Worm (Caenorhabditis elegans) whole organism, young adult: ENCODE measurements around the gene slc-25A26.

Source experiments
- B0261.1 ChIP-seq: sonication (generic microtip); optimal IDR thresholded peaks from 2 replicates; lab custom pipeline; 2016; ENCODE audit warnings: mild to moderate bottlenecking, missing genetic modification characterization, moderate library complexity, missing compliant biosample characterization
- C06A6.2 ChIP-seq: fragments of 200-800 bp; sonication (Bioruptor generic); conservative IDR thresholded peaks from 2 replicates; pipeline ENCODE4 v1.3.6; 2022; ENCODE audit warnings: missing genetic modification characterization, missing compliant biosample characterization
- D2030.7 ChIP-seq: fragments of 200-800 bp; sonication (Bioruptor generic); IDR thresholded peaks from 2 replicates; pipeline ENCODE4 v1.3.6; 2022; ENCODE audit warnings: missing genetic modification reagents, missing genetic modification characterization, missing compliant biosample characterization
- F33H1.4 ChIP-seq: fragments of 200-800 bp; sonication (Bioruptor generic); IDR thresholded peaks from 2 replicates; pipeline ENCODE4 v1.3.6; 2022; ENCODE audit warnings: missing genetic modification reagents, missing genetic modification characterization, missing compliant biosample characterization
- F37B4.10 ChIP-seq: fragments of 200-800 bp; sonication (Bioruptor generic); IDR thresholded peaks from 2 replicates; pipeline ENCODE4 v1.3.6; 2022; ENCODE audit warnings: missing genetic modification characterization, missing compliant biosample characterization
- F39B2.1 ChIP-seq: fragments of 200-800 bp; sonication (Bioruptor generic); IDR thresholded peaks from 2 replicates; pipeline ENCODE4 v1.3.6; 2022; ENCODE audit warnings: missing genetic modification reagents, missing genetic modification characterization, missing compliant biosample characterization
- F57A8.1 ChIP-seq: fragments of 200-800 bp; sonication (Bioruptor generic); optimal IDR thresholded peaks from 2 replicates; lab custom pipeline; 2018; ENCODE audit warnings: mild to moderate bottlenecking, missing genetic modification characterization, moderate library complexity, missing compliant biosample characterization
- F57C9.4 ChIP-seq: sonication (generic microtip); optimal IDR thresholded peaks from 2 replicates; lab custom pipeline; 2017; ENCODE audit warnings: mild to moderate bottlenecking, missing genetic modification characterization, missing compliant biosample characterization
- T07F8.4 ChIP-seq: sonication (generic microtip); optimal IDR thresholded peaks from 2 replicates; lab custom pipeline; 2016; ENCODE audit warnings: mild to moderate bottlenecking, missing genetic modification characterization, moderate library complexity, missing compliant biosample characterization
- T26A5.8 ChIP-seq: sonication (generic microtip); optimal IDR thresholded peaks from 2 replicates; lab custom pipeline; 2016; ENCODE audit warnings: missing genetic modification characterization, missing compliant biosample characterization
- Y67H2A.10 ChIP-seq: fragments of 200-800 bp; sonication (Bioruptor generic); conservative IDR thresholded peaks from 2 replicates; pipeline ENCODE4 v1.3.6; 2022; ENCODE audit warnings: missing genetic modification reagents, missing genetic modification characterization, missing compliant biosample characterization
- Y79H2A.3 ChIP-seq: fragments of 200-800 bp; sonication (Bioruptor generic); conservative IDR thresholded peaks from 2 replicates; pipeline ENCODE4 v1.3.6; 2022; ENCODE audit warnings: missing genetic modification reagents, missing genetic modification characterization, missing compliant biosample characterization
- Y95B8A.8 ChIP-seq: fragments of 200-800 bp; sonication (Bioruptor generic); IDR thresholded peaks from 2 replicates; pipeline ENCODE4 v1.3.6; 2022; ENCODE audit warnings: missing genetic modification reagents, missing genetic modification characterization, missing compliant biosample characterization
- aptf-3 ChIP-seq: fragments of 200-800 bp; sonication (Bioruptor generic); IDR thresholded peaks from 2 replicates; pipeline ENCODE4 v1.3.6; 2022; ENCODE audit warnings: missing genetic modification characterization, missing compliant biosample characterization
- attf-6 ChIP-seq: fragments of 200-800 bp; sonication (Bioruptor generic); IDR thresholded peaks from 2 replicates; pipeline ENCODE4 v1.3.6; 2022; ENCODE audit warnings: missing genetic modification reagents, missing genetic modification characterization, missing compliant biosample characterization
- cebp-1 ChIP-seq, 2 experiments: fragments of 200-800 bp in 1 of 2; sonication (Bioruptor generic) in 1 of 2; sonication (generic microtip) in 1 of 2; IDR thresholded peaks in 1 of 2; optimal IDR thresholded peaks in 1 of 2; 2 replicates each; pipeline versions ENCODE4 v1.3.6 to Lab custom; 2017 to 2022; ENCODE audit warnings: missing compliant biosample characterization in 2 of 2, missing genetic modification characterization in 2 of 2, mild to moderate bottlenecking in 1 of 2, missing genetic modification reagents in 1 of 2, moderate library complexity in 1 of 2
- cebp-2 ChIP-seq: fragments of 200-800 bp; sonication (Bioruptor generic); IDR thresholded peaks from 2 replicates; pipeline ENCODE4 v1.3.6; 2022; ENCODE audit warnings: missing genetic modification characterization, missing compliant biosample characterization
- ceh-100 ChIP-seq: fragments of 200-800 bp; sonication (Bioruptor generic); IDR thresholded peaks from 2 replicates; pipeline ENCODE4 v1.3.6; 2022; ENCODE audit warnings: missing genetic modification reagents, missing genetic modification characterization, missing compliant biosample characterization
- ceh-27 ChIP-seq: fragments of 200-800 bp; sonication (Bioruptor generic); optimal IDR thresholded peaks from 2 replicates; lab custom pipeline; 2018; ENCODE audit warnings: mild to moderate bottlenecking, missing genetic modification characterization, moderate library complexity, missing compliant biosample characterization
- ceh-40 ChIP-seq: fragments of 200-800 bp; sonication (Bioruptor generic); IDR thresholded peaks from 2 replicates; pipeline ENCODE4 v1.3.6; 2022; ENCODE audit warnings: missing genetic modification characterization, missing compliant biosample characterization
- dpl-1 ChIP-seq: fragments of 150-350 bp; optimal IDR thresholded peaks from 2 replicates; lab custom pipeline; 2014; ENCODE audit warnings: missing biosample characterization, missing genetic modification reagents, missing genetic modification characterization
- efl-1 ChIP-seq: fragments of 150-350 bp; optimal IDR thresholded peaks from 2 replicates; lab custom pipeline; 2014; ENCODE audit warnings: missing biosample characterization, missing genetic modification reagents, missing genetic modification characterization
- egl-18 ChIP-seq: fragments of 200-800 bp; sonication (Bioruptor generic); IDR thresholded peaks from 2 replicates; pipeline ENCODE4 v1.3.6; 2022; ENCODE audit warnings: missing genetic modification reagents, missing genetic modification characterization, missing compliant biosample characterization
- egl-44 ChIP-seq: fragments of 200-800 bp; sonication (Bioruptor generic); IDR thresholded peaks from 2 replicates; pipeline ENCODE4 v1.3.6; 2022; ENCODE audit warnings: missing genetic modification reagents, missing genetic modification characterization, missing compliant biosample characterization
- ekl-4 ChIP-seq: fragments of 200-800 bp; sonication (Bioruptor generic); IDR thresholded peaks from 2 replicates; pipeline ENCODE4 v1.3.6; 2022; ENCODE audit warnings: missing genetic modification reagents, missing genetic modification characterization, missing compliant biosample characterization
- hmg-1.2 ChIP-seq: fragments of 200-800 bp; sonication (Bioruptor generic); IDR thresholded peaks from 2 replicates; pipeline ENCODE4 v1.3.6; 2022; ENCODE audit warnings: missing genetic modification reagents, missing genetic modification characterization, missing compliant biosample characterization
- let-526 ChIP-seq: fragments of 200-800 bp; sonication (Bioruptor generic); IDR thresholded peaks from 2 replicates; pipeline ENCODE4 v1.3.6; 2022; ENCODE audit warnings: missing genetic modification reagents, missing genetic modification characterization, missing compliant biosample characterization
- let-607 ChIP-seq, 2 experiments: fragments of 200-800 bp in 1 of 2; sonication (Bioruptor generic) in 1 of 2; sonication (generic microtip) in 1 of 2; optimal IDR thresholded peaks; 2 replicates each; lab custom pipeline; 2016 to 2018; ENCODE audit warnings: mild to moderate bottlenecking in 2 of 2, missing compliant biosample characterization in 2 of 2, missing genetic modification characterization in 2 of 2, moderate library complexity in 2 of 2, missing genotype in 1 of 2
- lin-54 ChIP-seq: fragments of 200-800 bp; sonication (Bioruptor generic); optimal IDR thresholded peaks from 2 replicates; lab custom pipeline; 2018; ENCODE audit warnings: mild to moderate bottlenecking, missing genetic modification characterization, missing compliant biosample characterization
- madf-10 ChIP-seq: sonication (generic microtip); optimal IDR thresholded peaks from 2 replicates; lab custom pipeline; 2016; ENCODE audit warnings: mild to moderate bottlenecking, missing genetic modification characterization, missing compliant biosample characterization
- madf-3 ChIP-seq: fragments of 200-800 bp; sonication (Bioruptor generic); IDR thresholded peaks from 2 replicates; pipeline ENCODE4 v1.3.6; 2022; ENCODE audit warnings: missing genetic modification reagents, missing genetic modification characterization, missing compliant biosample characterization
- madf-8 ChIP-seq: fragments of 200-800 bp; sonication (Bioruptor generic); conservative IDR thresholded peaks from 2 replicates; pipeline ENCODE4 v1.3.6; 2022; ENCODE audit warnings: missing genetic modification reagents, missing genetic modification characterization, missing compliant biosample characterization
- mxl-1 ChIP-seq: sonication (generic microtip); optimal IDR thresholded peaks from 2 replicates; lab custom pipeline; 2016; ENCODE audit warnings: missing genetic modification characterization, missing compliant biosample characterization
- nhr-120 ChIP-seq: fragments of 200-800 bp; sonication (Bioruptor generic); IDR thresholded peaks from 2 replicates; pipeline ENCODE4 v1.3.6; 2022; ENCODE audit warnings: missing genetic modification characterization, missing compliant biosample characterization
- nhr-80 ChIP-seq: sonication (generic microtip); optimal IDR thresholded peaks from 2 replicates; lab custom pipeline; 2016; ENCODE audit warnings: missing genetic modification characterization, missing compliant biosample characterization
- nhr-90 ChIP-seq: sonication (generic microtip); optimal IDR thresholded peaks from 2 replicates; lab custom pipeline; 2016; ENCODE audit warnings: missing genotype, mild to moderate bottlenecking, missing genetic modification characterization, missing compliant biosample characterization
- pha-4 ChIP-seq: fragments of 150-350 bp; sonication (generic microtip); optimal IDR thresholded peaks from 2 replicates; lab custom pipeline; 2014; ENCODE audit warnings: missing biosample characterization, missing genetic modification reagents, missing genetic modification characterization
- sdz-38 ChIP-seq: sonication (generic microtip); optimal IDR thresholded peaks from 2 replicates; lab custom pipeline; 2016; ENCODE audit warnings: missing genotype, missing genetic modification characterization, missing compliant biosample characterization
- snpc-1.1 ChIP-seq: sonication (generic microtip); optimal IDR thresholded peaks from 2 replicates; lab custom pipeline; 2017; ENCODE audit warnings: missing genetic modification characterization, mild to moderate bottlenecking, missing compliant biosample characterization, antibody characterized with exemption, moderate library complexity, missing genotype, missing genetic modification reagents; ENCODE audit not compliant: insufficient read depth
- snpc-4 ChIP-seq, 5 experiments: fragments of 150-350 bp in 1 of 5; sonication (generic microtip) in 4 of 5; optimal IDR thresholded peaks; 2 replicates each; lab custom pipeline; 2014 to 2018; ENCODE audit warnings: missing genetic modification characterization in 5 of 5, missing biosample characterization in 3 of 5, antibody characterized with exemption in 2 of 5, mild to moderate bottlenecking in 2 of 5, missing compliant biosample characterization in 2 of 5, missing genotype in 2 of 5, moderate library complexity in 2 of 5, missing genetic modification reagents in 1 of 5
- tbx-9 ChIP-seq: sonication (generic microtip); optimal IDR thresholded peaks from 2 replicates; lab custom pipeline; 2016; ENCODE audit warnings: borderline replicate concordance, missing genetic modification characterization, inconsistent platforms, missing compliant biosample characterization
- unc-62 ChIP-seq: fragments of 150-350 bp; optimal IDR thresholded peaks from 2 replicates; lab custom pipeline; 2014; ENCODE audit warnings: missing biosample characterization, missing genetic modification reagents, missing genetic modification characterization
- ztf-18 ChIP-seq: sonication (generic microtip); optimal IDR thresholded peaks from 2 replicates; lab custom pipeline; 2016; ENCODE audit warnings: missing genotype, mild to moderate bottlenecking, missing genetic modification characterization, missing compliant biosample characterization
- ztf-25 ChIP-seq: fragments of 200-800 bp; sonication (Bioruptor generic); IDR thresholded peaks from 2 replicates; pipeline ENCODE4 v1.3.6; 2022; ENCODE audit warnings: missing genetic modification reagents, missing genetic modification characterization, missing compliant biosample characterization
- ztf-28 ChIP-seq: fragments of 200-800 bp; sonication (Bioruptor generic); IDR thresholded peaks from 2 replicates; pipeline ENCODE4 v1.3.6; 2022; ENCODE audit warnings: missing genetic modification reagents, missing genetic modification characterization, missing compliant biosample characterization
- ztf-3 ChIP-seq: fragments of 200-800 bp; sonication (Bioruptor generic); optimal IDR thresholded peaks from 2 replicates; lab custom pipeline; 2018; ENCODE audit warnings: mild to moderate bottlenecking, missing genetic modification characterization, missing compliant biosample characterization
- ztf-6 ChIP-seq: fragments of 200-800 bp; sonication (Bioruptor generic); IDR thresholded peaks from 2 replicates; pipeline ENCODE4 v1.3.6; 2022; ENCODE audit warnings: missing genetic modification reagents, missing genetic modification characterization, missing compliant biosample characterization

slc-25A26 gene

ce11 chrIV:8888525-8889026 lies 41.7 kb upstream of the slc-25A26 start, which contains the start of gene oma-1 (continued):
- TF ChIP-seq efl-1 (peak; percentile 95), B0261.1 (tag; lab: Kevin White, UChicago) (no peak), snpc-4 (GFP tag; optimal IDR thresholded peaks at IDR 0.05; lab: Kevin White, UChicago) (no peak), snpc-4 (tag; optimal IDR thresholded peaks at IDR 0.05; lab: Kevin White, UChicago) (peak in 2 of 4 experiments; percentile 10 to 36), T07F8.4 (tag; lab: Kevin White, UChicago) (no peak), ztf-28 (no peak), ceh-27 (no peak), hmg-1.2 (GFP tag; lab: Robert Waterston, UW) (no peak), F39B2.1 (GFP tag; lab: Robert Waterston, UW) (no peak), F57A8.1 (GFP tag; lab: Kevin White, UChicago) (no peak), F33H1.4 (GFP tag; lab: Robert Waterston, UW) (peak; percentile 95), F57C9.4 (tag; lab: Kevin White, UChicago) (no peak), ztf-3 (GFP tag; lab: Kevin White, UChicago) (no peak), ceh-40 (no peak), lin-54 (no peak), madf-10 (no peak)

- TF ChIP-seq aptf-3 (0 out of 2 replicates have a peak, but pooled peaks have one; percentile 53), ztf-25 (no peak), dpl-1 (GFP tag; lab: Kevin White, UChicago) (peak; percentile 42), Y79H2A.3 (GFP tag; lab: Robert Waterston, UW) (no peak), C06A6.2 (GFP tag; lab: Robert Waterston, UW) (no peak), mxl-1 (tag; lab: Kevin White, UChicago) (no peak), cebp-1 (GFP tag; IDR thresholded peaks at IDR 0.05; lab: Robert Waterston, UW) (no peak), cebp-1 (tag; optimal IDR thresholded peaks at IDR 0.05; lab: Kevin White, UChicago) (peak; percentile 43), let-526 (GFP tag; lab: Robert Waterston, UW) (no peak), Y67H2A.10 (GFP tag; lab: Robert Waterston, UW) (no peak), nhr-90 (tag; lab: Kevin White, UChicago) (no peak), egl-44 (GFP tag; lab: Robert Waterston, UW) (no peak), egl-18 (GFP tag; lab: Robert Waterston, UW) (no peak), D2030.7 (peak; percentile 10; the same call in 1 of the 2 replicates), tbx-9 (tag; lab: Kevin White, UChicago) (no peak), ekl-4 (GFP tag; lab: Robert Waterston, UW) (0 out of 2 replicates have a peak, but pooled peaks have one; percentile 13), nhr-120 (GFP tag; lab: Robert Waterston, UW) (no peak), F37B4.10 (GFP tag; lab: Robert Waterston, UW) (no peak), pha-4 (tag; lab: Kevin White, UChicago) (no peak), let-607 (tag; optimal IDR thresholded peaks at IDR 0.05; lab: Kevin White, UChicago) (no peak), attf-6 (GFP tag; lab: Robert Waterston, UW) (no peak), Y95B8A.8 (GFP tag; lab: Robert Waterston, UW) (0 out of 2 replicates have a peak, but pooled peaks have one; percentile 47), ztf-6 (GFP tag; lab: Robert Waterston, UW) (no peak), sdz-38 (tag; lab: Kevin White, UChicago) (no peak), cebp-2 (GFP tag; lab: Robert Waterston, UW) (no peak), nhr-80 (tag; lab: Kevin White, UChicago) (peak; percentile 52), hmg-1.2 (GFP tag; lab: Robert Waterston, UW) (no peak), T26A5.8 (tag; lab: Kevin White, UChicago) (no peak), unc-62 (no peak), madf-3 (GFP tag; lab: Robert Waterston, UW) (no peak), madf-8 (GFP tag; lab: Robert Waterston, UW) (no peak), snpc-1.1 (tag; lab: Kevin White, UChicago) (no peak), ztf-18 (tag; lab: Kevin White, UChicago) (peak; percentile 92), ceh-100 (GFP tag; lab: Robert Waterston, UW) (no peak)
Measured at ce11 chrIV:8891131-8891530, 39.1 kb upstream of the slc-25A26 start, which contains the start of gene spr-2. TSS of gene spr-2 (plus strand) at chrIV:8891462.
